Worm (Caenorhabditis elegans) whole organism, L2 larva: Measurements from ENCODE around the gene T05C1.2.

ENCODE experiments used
- lin-39 ChIP-seq: fragments of 150-350 bp; optimal IDR thresholded peaks from 2 replicates; lab custom pipeline; 2014; ENCODE audit warnings: missing biosample characterization, missing genetic modification reagents, missing genetic modification characterization
- nhr-237 ChIP-seq: fragments of 150-350 bp; optimal IDR thresholded peaks from 2 replicates; lab custom pipeline; 2014; ENCODE audit warnings: missing biosample characterization, missing genetic modification characterization
- skn-1 ChIP-seq: sonication (generic microtip); optimal IDR thresholded peaks from 2 replicates; lab custom pipeline; 2017; ENCODE audit warnings: missing biosample characterization, missing genetic modification characterization
- sma-3 ChIP-seq: sonication (generic microtip); optimal IDR thresholded peaks from 2 replicates; lab custom pipeline; 2016; ENCODE audit warnings: missing genetic modification reagents, missing genetic modification characterization, missing compliant biosample characterization
- unc-62 ChIP-seq: fragments of 150-350 bp; optimal IDR thresholded peaks from 2 replicates; lab custom pipeline; 2014; ENCODE audit warnings: missing biosample characterization, missing genetic modification reagents, missing genetic modification characterization
- ztf-11 ChIP-seq: sonication (generic microtip); optimal IDR thresholded peaks from 2 replicates; lab custom pipeline; 2017; ENCODE audit warnings: missing biosample characterization, missing genetic modification characterization

ce11 chrII:4494532-4494931, 12.6 kb upstream of the T05C1.2 start:
- TF ChIP-seq nhr-237 (tag; lab: Kevin White, UChicago) (no peak), skn-1 (no peak), unc-62 (GFP tag; lab: Kevin White, UChicago) (no peak), lin-39 (no peak), ztf-11 (tag; lab: Kevin White, UChicago) (no peak), sma-3 (no peak)
